Fruit fly (Drosophila melanogaster) whole organism, embryonic: Measurements from ENCODE around the gene CG7069.
A peak's percentile ranks its signal among the peaks of the same experiment; 100 is the strongest.

ENCODE experiments used
- Adf1 ChIP-seq: fragments of 200-800 bp; sonication (Bioruptor generic); IDR thresholded peaks from 2 replicates; pipeline ENCODE4 v1.3.6; 2022; ENCODE audit warnings: missing biosample characterization, missing genetic modification characterization
- Atf6 ChIP-seq: fragments of 200-800 bp; sonication (Bioruptor generic); IDR thresholded peaks from 2 replicates; pipeline ENCODE4 v1.3.6; 2022; ENCODE audit warnings: missing biosample characterization, missing genetic modification characterization
- CG10209 ChIP-seq: fragments of 200-800 bp; sonication (Bioruptor generic); optimal IDR thresholded peaks from 3 replicates; lab custom pipeline; 2017; ENCODE audit warnings: missing biosample characterization, mild to moderate bottlenecking, missing genetic modification characterization, missing genetic modification reagents
- CG10654 ChIP-seq: fragments of 200-800 bp; sonication (Bioruptor generic); optimal IDR thresholded peaks from 2 replicates; lab custom pipeline; 2016; ENCODE audit warnings: missing biosample characterization, missing genetic modification characterization
- CG10959 ChIP-seq: fragments of 200-800 bp; sonication (Bioruptor generic); IDR thresholded peaks from 2 replicates; pipeline ENCODE4 v1.3.6; 2022; ENCODE audit warnings: missing biosample characterization, missing genetic modification characterization
- CG12744 ChIP-seq: fragments of 200-800 bp; sonication (Bioruptor generic); optimal IDR thresholded peaks from 2 replicates; lab custom pipeline; 2016; ENCODE audit warnings: missing biosample characterization, missing genetic modification characterization
- CG14441 ChIP-seq: fragments of 200-800 bp; sonication (Bioruptor generic); IDR thresholded peaks from 2 replicates; pipeline ENCODE4 v1.3.6; 2022; ENCODE audit warnings: missing biosample characterization, missing genetic modification characterization
- CG14667 ChIP-seq: fragments of 200-800 bp; sonication (Bioruptor generic); IDR thresholded peaks from 2 replicates; pipeline ENCODE4 v1.3.6; 2022; ENCODE audit warnings: missing biosample characterization, missing genetic modification characterization
- CG14965 ChIP-seq: fragments of 200-800 bp; sonication (Bioruptor generic); optimal IDR thresholded peaks from 2 replicates; lab custom pipeline; 2016; ENCODE audit warnings: missing biosample characterization, missing genetic modification characterization, borderline replicate concordance
- CG17186 ChIP-seq: fragments of 200-800 bp; sonication (Bioruptor generic); optimal IDR thresholded peaks from 3 replicates; lab custom pipeline; 2017; ENCODE audit warnings: missing biosample characterization, missing genetic modification reagents, missing genetic modification characterization
- CG17612 ChIP-seq: fragments of 200-800 bp; sonication (Bioruptor generic); IDR thresholded peaks from 2 replicates; pipeline ENCODE4 v1.3.6; 2022; ENCODE audit warnings: missing biosample characterization, missing genetic modification characterization
- CG1792 ChIP-seq: fragments of 200-800 bp; sonication (Bioruptor generic); optimal IDR thresholded peaks from 2 replicates; lab custom pipeline; 2016; ENCODE audit warnings: missing biosample characterization, missing genetic modification characterization
- CG18599 ChIP-seq: fragments of 200-800 bp; sonication (Bioruptor generic); optimal IDR thresholded peaks from 3 replicates; lab custom pipeline; 2017; ENCODE audit warnings: missing biosample characterization, missing genetic modification characterization, mild to moderate bottlenecking, moderate library complexity, missing genetic modification reagents
- CG2712 ChIP-seq: fragments of 200-800 bp; optimal IDR thresholded peaks from 3 replicates; lab custom pipeline; 2019; ENCODE audit warnings: missing biosample characterization, mild to moderate bottlenecking, missing genetic modification characterization, moderate library complexity
- CG30020 ChIP-seq: fragments of 200-800 bp; optimal IDR thresholded peaks from 2 replicates; lab custom pipeline; 2019; ENCODE audit warnings: missing biosample characterization, mild to moderate bottlenecking, missing genetic modification characterization, moderate library complexity
- CG32532 ChIP-seq: fragments of 200-800 bp; sonication (Bioruptor generic); IDR thresholded peaks from 2 replicates; pipeline ENCODE4 v1.3.6; 2022; ENCODE audit warnings: missing biosample characterization, missing genetic modification characterization
- CG6254 ChIP-seq: fragments of 200-800 bp; sonication (Bioruptor generic); optimal IDR thresholded peaks from 3 replicates; lab custom pipeline; 2017; ENCODE audit warnings: mild to moderate bottlenecking, missing biosample characterization, missing genetic modification reagents, missing genetic modification characterization
- CG6654 ChIP-seq: fragments of 200-800 bp; sonication (Bioruptor generic); optimal IDR thresholded peaks from 2 replicates; lab custom pipeline; 2017; ENCODE audit warnings: missing biosample characterization, mild to moderate bottlenecking, missing genetic modification characterization
- CG9876 ChIP-seq: fragments of 200-800 bp; sonication (Bioruptor generic); optimal IDR thresholded peaks from 2 replicates; lab custom pipeline; 2016; ENCODE audit warnings: missing biosample characterization, missing genetic modification characterization
- CTCF ChIP-seq: fragments of 200-800 bp; sonication (Bioruptor generic); optimal IDR thresholded peaks from 2 replicates; lab custom pipeline; 2017; ENCODE audit warnings: missing biosample characterization, mild to moderate bottlenecking, missing genetic modification characterization, moderate library complexity
- Camta ChIP-seq: fragments of 200-800 bp; sonication (Bioruptor generic); optimal IDR thresholded peaks from 2 replicates; lab custom pipeline; 2016; ENCODE audit warnings: missing biosample characterization, missing genetic modification characterization
- D19A ChIP-seq: fragments of 200-800 bp; optimal IDR thresholded peaks from 3 replicates; lab custom pipeline; 2019; ENCODE audit warnings: missing biosample characterization, mild to moderate bottlenecking, missing genetic modification characterization, moderate library complexity
- D19B ChIP-seq: fragments of 200-800 bp; sonication (Bioruptor generic); optimal IDR thresholded peaks from 2 replicates; lab custom pipeline; 2017; ENCODE audit warnings: missing biosample characterization, mild to moderate bottlenecking, missing genetic modification characterization
- Dbx ChIP-seq: fragments of 200-800 bp; sonication (Bioruptor generic); IDR thresholded peaks from 3 replicates; pipeline ENCODE4 v1.3.6; 2022; ENCODE audit warnings: missing biosample characterization, missing genetic modification characterization
- Dp ChIP-seq: fragments of 200-800 bp; sonication (Bioruptor generic); optimal IDR thresholded peaks from 2 replicates; lab custom pipeline; 2018; ENCODE audit warnings: missing biosample characterization, mild to moderate bottlenecking, missing genetic modification characterization, moderate library complexity
- Dref ChIP-seq: fragments of 200-800 bp; sonication (Bioruptor generic); IDR thresholded peaks from 2 replicates; pipeline ENCODE4 v1.3.6; 2022; ENCODE audit warnings: missing biosample characterization, missing genetic modification characterization
- Drgx ChIP-seq: fragments of 200-800 bp; sonication (Bioruptor generic); IDR thresholded peaks from 2 replicates; pipeline ENCODE4 v1.3.6; 2022; ENCODE audit warnings: missing biosample characterization, missing genetic modification characterization
- E2f1 ChIP-seq: fragments of 200-800 bp; sonication (Bioruptor generic); IDR thresholded peaks from 2 replicates; pipeline ENCODE4 v1.3.6; 2022; ENCODE audit warnings: missing biosample characterization, missing genetic modification characterization
- Elba2 ChIP-seq: fragments of 200-800 bp; sonication (Bioruptor generic); optimal IDR thresholded peaks from 3 replicates; lab custom pipeline; 2016; ENCODE audit warnings: missing biosample characterization, missing genetic modification characterization
- Mad ChIP-seq: fragments of 200-800 bp; sonication (Bioruptor generic); optimal IDR thresholded peaks from 2 replicates; lab custom pipeline; 2016; ENCODE audit warnings: missing biosample characterization, missing genetic modification characterization
- Meics ChIP-seq: fragments of 200-800 bp; sonication (Bioruptor generic); optimal IDR thresholded peaks from 2 replicates; lab custom pipeline; 2017; ENCODE audit warnings: missing biosample characterization, mild to moderate bottlenecking, missing genetic modification characterization
- Mrtf ChIP-seq: fragments of 200-800 bp; sonication (Bioruptor generic); IDR thresholded peaks from 3 replicates; pipeline ENCODE4 v1.3.6; 2022; ENCODE audit warnings: missing biosample characterization, missing genetic modification characterization
- Optix ChIP-seq: fragments of 200-800 bp; sonication (Bioruptor generic); IDR thresholded peaks from 3 replicates; pipeline ENCODE4 v1.3.6; 2022; ENCODE audit warnings: missing biosample characterization, missing genetic modification characterization
- Sox100B ChIP-seq: fragments of 200-800 bp; sonication (Bioruptor generic); optimal IDR thresholded peaks from 3 replicates; lab custom pipeline; 2018; ENCODE audit warnings: missing biosample characterization, mild to moderate bottlenecking, missing genetic modification characterization
- Ssrp ChIP-seq: fragments of 200-800 bp; sonication (Bioruptor generic); optimal IDR thresholded peaks from 2 replicates; lab custom pipeline; 2018; ENCODE audit warnings: missing biosample characterization, mild to moderate bottlenecking, missing genetic modification characterization, moderate library complexity
- Trl ChIP-seq, 3 experiments: fragments of >200 bp in 2 of 3; fragments of 200-800 bp in 1 of 3; sonication (Bioruptor generic) in 1 of 3; optimal IDR thresholded peaks; 2 replicates in 1 of 3; 3 replicates in 2 of 3; lab custom pipeline; 2016 to 2017; ENCODE audit warnings: missing biosample characterization in 1 of 3, missing genetic modification characterization in 1 of 3
- al ChIP-seq: fragments of 200-800 bp; sonication (Bioruptor generic); IDR thresholded peaks from 2 replicates; pipeline ENCODE4 v1.3.6; 2022; ENCODE audit warnings: missing biosample characterization, missing genetic modification characterization
- amos ChIP-seq: fragments of 200-800 bp; sonication (Bioruptor generic); IDR thresholded peaks from 2 replicates; pipeline ENCODE4 v1.3.6; 2022; ENCODE audit warnings: missing biosample characterization, missing genetic modification characterization; ENCODE audit not compliant: partially characterized antibody
- bowl ChIP-seq: fragments of 200-800 bp; sonication (Bioruptor generic); IDR thresholded peaks from 2 replicates; pipeline ENCODE4 v1.3.6; 2022; ENCODE audit warnings: missing biosample characterization, missing genetic modification characterization
- cad ChIP-seq: fragments of >200 bp; optimal IDR thresholded peaks from 2 replicates; lab custom pipeline; 2017; ENCODE audit warnings: missing biosample characterization, missing genetic modification characterization
- dan ChIP-seq: fragments of 200-800 bp; sonication (Bioruptor generic); IDR thresholded peaks from 2 replicates; pipeline ENCODE4 v1.3.6; 2022; ENCODE audit warnings: missing biosample characterization, missing genetic modification characterization
- gem ChIP-seq: fragments of 200-800 bp; sonication (Bioruptor generic); optimal IDR thresholded peaks from 2 replicates; lab custom pipeline; 2019; ENCODE audit warnings: missing biosample characterization, mild to moderate bottlenecking, missing genetic modification characterization, moderate library complexity
- lbe ChIP-seq: fragments of 200-800 bp; sonication (Bioruptor generic); optimal IDR thresholded peaks from 2 replicates; lab custom pipeline; 2016; ENCODE audit warnings: missing biosample characterization, mild to moderate bottlenecking, missing genetic modification characterization
- oc ChIP-seq: fragments of 200-800 bp; sonication (Bioruptor generic); optimal IDR thresholded peaks from 2 replicates; lab custom pipeline; 2018; ENCODE audit warnings: missing biosample characterization, mild to moderate bottlenecking, missing genetic modification characterization, moderate library complexity
- pita ChIP-seq: fragments of 200-800 bp; sonication (Bioruptor generic); optimal IDR thresholded peaks from 2 replicates; lab custom pipeline; 2017; ENCODE audit warnings: missing biosample characterization, mild to moderate bottlenecking, missing genetic modification characterization
- sc ChIP-seq, 3 experiments: fragments of >200 bp in 2 of 3; fragments of 200-800 bp in 1 of 3; sonication (Bioruptor generic) in 1 of 3; optimal IDR thresholded peaks; 2 replicates in 2 of 3; 3 replicates in 1 of 3; lab custom pipeline; 2017; ENCODE audit warnings: mild to moderate bottlenecking in 1 of 3, missing biosample characterization in 1 of 3, missing genetic modification characterization in 1 of 3, missing genetic modification reagents in 1 of 3
- slbo ChIP-seq: fragments of 200-800 bp; sonication (Bioruptor generic); IDR thresholded peaks from 2 replicates; pipeline ENCODE4 v1.3.6; 2022; ENCODE audit warnings: missing biosample characterization, missing genetic modification characterization
- sqz ChIP-seq: fragments of 200-800 bp; sonication (Bioruptor generic); optimal IDR thresholded peaks from 3 replicates; lab custom pipeline; 2018; ENCODE audit warnings: missing biosample characterization, mild to moderate bottlenecking, missing genetic modification characterization
- tgo ChIP-seq: fragments of 200-800 bp; sonication (Bioruptor generic); IDR thresholded peaks from 3 replicates; pipeline ENCODE4 v1.3.6; 2022; ENCODE audit warnings: missing biosample characterization, missing genetic modification characterization
- wor ChIP-seq: fragments of 200-800 bp; sonication (Bioruptor generic); IDR thresholded peaks from 2 replicates; pipeline ENCODE4 v1.3.6; 2022; ENCODE audit warnings: missing biosample characterization, missing genetic modification characterization

The CG7069 gene

dm6 chr3R:22362218-22362907 lies 10.3 kb upstream of the CG7069 start, which contains the start of the genes JMJD6, CG7071 and Muted (continued):
- TF ChIP-seq oc, result peak; percentile 81
- TF ChIP-seq al (GFP tag; lab: Robert Waterston, UW), result peak; percentile 92
- TF ChIP-seq Camta (GFP tag; lab: Kevin White, UChicago), result peak; percentile 88
- no peak for TF ChIP-seq cad (GFP tag; lab: Kevin White, UChicago)
- TF ChIP-seq Dbx (GFP tag; lab: Robert Waterston, UW), result peak; percentile 91
- peak; percentile 94 for TF ChIP-seq CG32532
- peak; percentile 70 for TF ChIP-seq D19A (tag; lab: Kevin White, UChicago)
- TF ChIP-seq amos (GFP tag; lab: Robert Waterston, UW), result peak; percentile 69
- peak; percentile 95 for TF ChIP-seq gem (tag; lab: Kevin White, UChicago)
- TF ChIP-seq CG30020, result peak; percentile 90
- TF ChIP-seq Ssrp (tag; lab: Kevin White, UChicago), result peak; percentile 88
- TF ChIP-seq bowl (GFP tag; lab: Robert Waterston, UW), result peak; percentile 67; the same call in 1 of the 2 replicates
- peak in 1 of 2 experiments; percentile 20 for TF ChIP-seq Trl (optimal IDR thresholded peaks at IDR 0.05; lab: Kevin White, UChicago)
- TF ChIP-seq Trl (GFP tag; optimal IDR thresholded peaks at IDR 0.05; lab: Kevin White, UChicago), result peak; percentile 90
- TF ChIP-seq CG14667 (GFP tag; lab: Robert Waterston, UW), result peak; percentile 89
- TF ChIP-seq CG10654 (GFP tag; lab: Kevin White, UChicago), result peak; percentile 86
- peak; percentile 82 for TF ChIP-seq Mrtf (GFP tag; lab: Robert Waterston, UW)
- peak; percentile 18 for TF ChIP-seq CTCF (GFP tag; lab: Kevin White, UChicago)
- TF ChIP-seq Mad (GFP tag; lab: Kevin White, UChicago), result peak; percentile 83
- peak; percentile 76 for TF ChIP-seq D19B (GFP tag; lab: Kevin White, UChicago)
- peak; percentile 85 for TF ChIP-seq Drgx (GFP tag; lab: Robert Waterston, UW)
- no peak for TF ChIP-seq CG14965 (GFP tag; lab: Kevin White, UChicago)
- TF ChIP-seq CG17186, result peak; percentile 60
- peak; percentile 86 for TF ChIP-seq CG12744 (GFP tag; lab: Kevin White, UChicago)
- TF ChIP-seq tgo (GFP tag; lab: Robert Waterston, UW), result peak; percentile 87
- TF ChIP-seq sc (optimal IDR thresholded peaks at IDR 0.05; lab: Kevin White, UChicago), result no peak
- peak; percentile 83 for TF ChIP-seq sc (GFP tag; optimal IDR thresholded peaks at IDR 0.05; lab: Kevin White, UChicago)
- peak; percentile 78 for TF ChIP-seq Elba2 (GFP tag; lab: Kevin White, UChicago)
- peak; percentile 77 for TF ChIP-seq sqz (GFP tag; lab: Kevin White, UChicago)
- peak; percentile 64 for TF ChIP-seq CG6654 (GFP tag; lab: Kevin White, UChicago)
- peak; percentile 90 for TF ChIP-seq Meics
- peak; percentile 62 for TF ChIP-seq CG6254
- TF ChIP-seq pita (GFP tag; lab: Kevin White, UChicago), result no peak
- TF ChIP-seq CG10209 (GFP tag; lab: Kevin White, UChicago), result peak; percentile 90
- peak; percentile 71 for TF ChIP-seq dan (GFP tag; lab: Robert Waterston, UW)
- TF ChIP-seq CG18599 (GFP tag; lab: Kevin White, UChicago), result peak; percentile 95
- peak; percentile 77; the same call in 1 of the 2 replicates for TF ChIP-seq wor (GFP tag; lab: Robert Waterston, UW)
- peak; percentile 81 for TF ChIP-seq CG17612
- peak; percentile 90 for TF ChIP-seq Atf6 (GFP tag; lab: Robert Waterston, UW)
- peak; percentile 95 for TF ChIP-seq CG10959 (GFP tag; lab: Robert Waterston, UW)
- TF ChIP-seq Optix, result peak; percentile 88
- peak; percentile 43 for TF ChIP-seq Dref
- TF ChIP-seq Dp (GFP tag; lab: Kevin White, UChicago), result peak; percentile 52
- peak; percentile 65 for TF ChIP-seq CG1792 (GFP tag; lab: Kevin White, UChicago)
- TF ChIP-seq CG14441 (GFP tag; lab: Robert Waterston, UW), result peak; percentile 92
- peak; percentile 97 for TF ChIP-seq slbo (GFP tag; lab: Robert Waterston, UW)
- TF ChIP-seq Sox100B (GFP tag; lab: Kevin White, UChicago), result peak; percentile 83
- TF ChIP-seq E2f1 (GFP tag; lab: Robert Waterston, UW), result peak; percentile 84
- peak; percentile 69 for TF ChIP-seq Adf1 (GFP tag; lab: Robert Waterston, UW)
- TF ChIP-seq CG2712, result peak; percentile 87
- TF ChIP-seq lbe (GFP tag; lab: Kevin White, UChicago), result peak; percentile 91
- TF ChIP-seq CG9876 (GFP tag; lab: Kevin White, UChicago), result peak; percentile 63
